Fruit fly (Drosophila melanogaster): ENCODE measurements around the gene Arl8.

DNA sequence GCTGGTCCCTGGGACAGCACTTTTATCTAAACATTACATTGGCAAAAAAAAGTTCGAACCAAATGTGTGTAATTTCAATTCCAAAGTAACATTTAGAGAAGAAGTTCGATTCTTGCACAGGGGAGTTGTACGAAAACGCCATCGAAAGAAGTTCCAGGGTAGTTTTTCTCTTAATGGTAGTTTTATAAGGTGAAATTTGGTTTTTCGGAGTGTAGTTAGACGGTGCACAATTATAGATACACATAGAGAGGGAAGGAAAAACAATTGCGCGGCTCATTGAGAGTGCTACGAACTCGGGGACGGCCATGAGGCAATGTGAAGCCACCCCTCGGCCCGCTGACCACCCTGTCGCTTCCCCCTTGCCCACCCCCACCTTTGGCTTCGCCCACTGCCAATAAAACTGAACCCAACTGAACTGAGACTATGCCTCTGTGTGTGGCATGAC is 16.2 kb upstream of the Arl8 start:
- TF ChIP-seq br (GFP tag; optimal IDR thresholded peaks at IDR 0.05) (peak; percentile 17), psq (GFP tag; optimal IDR thresholded peaks at IDR 0.05) (peak; percentile 33), dl (GFP tag; optimal IDR thresholded peaks at IDR 0.05; ENCODE audit: insufficient read depth in 1 of 2, partially characterized antibody in 2 of 2) (no peak), Myc (optimal IDR thresholded peaks at IDR 0.05) (no peak), dsf (GFP tag; optimal IDR thresholded peaks at IDR 0.05; ENCODE audit: borderline replicate concordance) (no peak), Rel (GFP tag; optimal IDR thresholded peaks at IDR 0.05) (no peak), Rel (tag; optimal IDR thresholded peaks at IDR 0.05) (no peak), Sp1 (GFP tag; optimal IDR thresholded peaks at IDR 0.05) (no peak), lola (GFP tag; optimal IDR thresholded peaks at IDR 0.05) (no peak)

All from whole organism, wandering third instar larva.